Fruit fly (Drosophila melanogaster) whole organism, embryonic: Measurements from ENCODE around the gene Ptpmeg2.
A peak's percentile ranks its signal among the peaks of the same experiment; 100 is the strongest.

ENCODE experiments used
- Bdp1 ChIP-seq: fragments of 200-800 bp; sonication (Bioruptor generic); optimal IDR thresholded peaks from 3 replicates; lab custom pipeline; 2016; ENCODE audit warnings: missing biosample characterization, missing genetic modification characterization
- CG10209 ChIP-seq: fragments of 200-800 bp; sonication (Bioruptor generic); optimal IDR thresholded peaks from 3 replicates; lab custom pipeline; 2017; ENCODE audit warnings: missing biosample characterization, mild to moderate bottlenecking, missing genetic modification characterization, missing genetic modification reagents
- CG10543 ChIP-seq: fragments of 200-800 bp; sonication (Bioruptor generic); optimal IDR thresholded peaks from 3 replicates; lab custom pipeline; 2017; ENCODE audit warnings: missing biosample characterization, mild to moderate bottlenecking, missing genetic modification characterization, moderate library complexity
- CG11456 ChIP-seq: fragments of 200-800 bp; sonication (Bioruptor generic); IDR thresholded peaks from 3 replicates; pipeline ENCODE4 v1.3.6; 2022; ENCODE audit warnings: missing biosample characterization, missing genetic modification characterization
- CG17359 ChIP-seq: fragments of 200-800 bp; sonication (Bioruptor generic); optimal IDR thresholded peaks from 3 replicates; lab custom pipeline; 2018; ENCODE audit warnings: missing biosample characterization, mild to moderate bottlenecking, missing genetic modification characterization, moderate library complexity
- CG18619 ChIP-seq: fragments of 200-800 bp; sonication (Bioruptor generic); optimal IDR thresholded peaks from 3 replicates; lab custom pipeline; 2017; ENCODE audit warnings: missing biosample characterization, mild to moderate bottlenecking, missing genetic modification characterization
- CG2116 ChIP-seq: fragments of 200-800 bp; sonication (Bioruptor generic); optimal IDR thresholded peaks from 3 replicates; lab custom pipeline; 2018; ENCODE audit warnings: missing biosample characterization, mild to moderate bottlenecking, missing genetic modification characterization
- CG3065 ChIP-seq: fragments of 200-800 bp; sonication (Bioruptor generic); optimal IDR thresholded peaks from 2 replicates; lab custom pipeline; 2016; ENCODE audit warnings: missing biosample characterization, missing genetic modification characterization
- CG31388 ChIP-seq: fragments of 200-800 bp; sonication (Bioruptor generic); optimal IDR thresholded peaks from 2 replicates; lab custom pipeline; 2016; ENCODE audit warnings: missing biosample characterization, missing genetic modification characterization
- CG32532 ChIP-seq: fragments of 200-800 bp; sonication (Bioruptor generic); IDR thresholded peaks from 2 replicates; pipeline ENCODE4 v1.3.6; 2022; ENCODE audit warnings: missing biosample characterization, missing genetic modification characterization
- CG3726 ChIP-seq: fragments of 200-800 bp; sonication (Bioruptor generic); IDR thresholded peaks from 3 replicates; pipeline ENCODE4, ENCODE4 v1.3.6; 2022; ENCODE audit warnings: missing biosample characterization, missing genetic modification characterization
- CG42726 ChIP-seq: fragments of 200-800 bp; sonication (Bioruptor generic); IDR thresholded peaks from 2 replicates; pipeline ENCODE4 v1.3.6; 2022; ENCODE audit warnings: missing biosample characterization, missing genetic modification characterization; ENCODE audit not compliant: partially characterized antibody
- CG4707 ChIP-seq: fragments of 200-800 bp; sonication (Bioruptor generic); optimal IDR thresholded peaks from 2 replicates; lab custom pipeline; 2018; ENCODE audit warnings: missing biosample characterization, mild to moderate bottlenecking, missing genetic modification characterization, moderate library complexity
- CG6254 ChIP-seq: fragments of 200-800 bp; sonication (Bioruptor generic); optimal IDR thresholded peaks from 3 replicates; lab custom pipeline; 2017; ENCODE audit warnings: mild to moderate bottlenecking, missing biosample characterization, missing genetic modification reagents, missing genetic modification characterization
- CG7271 ChIP-seq: fragments of 200-800 bp; sonication (Bioruptor generic); optimal IDR thresholded peaks from 2 replicates; lab custom pipeline; 2018; ENCODE audit warnings: missing biosample characterization, mild to moderate bottlenecking, missing genetic modification characterization, moderate library complexity
- CG7372 ChIP-seq: fragments of 200-800 bp; sonication (Bioruptor generic); IDR thresholded peaks from 2 replicates; pipeline ENCODE4 v1.3.6; 2022; ENCODE audit warnings: missing biosample characterization, missing genetic modification characterization
- CG8478 ChIP-seq: fragments of >200 bp; optimal IDR thresholded peaks from 2 replicates; lab custom pipeline; 2018
- CG9932 ChIP-seq: fragments of 200-800 bp; sonication (Bioruptor generic); IDR thresholded peaks from 2 replicates; pipeline ENCODE4 v1.3.6; 2022; ENCODE audit warnings: missing biosample characterization, missing genetic modification characterization
- Camta ChIP-seq: fragments of 200-800 bp; sonication (Bioruptor generic); optimal IDR thresholded peaks from 2 replicates; lab custom pipeline; 2016; ENCODE audit warnings: missing biosample characterization, missing genetic modification characterization
- Dfd ChIP-seq, 2 experiments: fragments of >200 bp; optimal IDR thresholded peaks; 2 replicates each; lab custom pipeline; 2017; ENCODE audit warnings: missing biosample characterization in 2 of 2, missing genetic modification characterization in 2 of 2
- Dip2 ChIP-seq: fragments of 200-800 bp; sonication (Bioruptor generic); IDR thresholded peaks from 2 replicates; pipeline ENCODE4 v1.3.6; 2022; ENCODE audit warnings: missing biosample characterization, missing genetic modification characterization
- HLH54F ChIP-seq: fragments of 200-800 bp; sonication (Bioruptor generic); optimal IDR thresholded peaks from 3 replicates; lab custom pipeline; 2016; ENCODE audit warnings: missing biosample characterization, missing genetic modification characterization
- HmgD ChIP-seq: fragments of 200-800 bp; sonication (Bioruptor generic); optimal IDR thresholded peaks from 3 replicates; lab custom pipeline; 2016; ENCODE audit warnings: missing biosample characterization, missing genetic modification characterization
- Hmr ChIP-seq: fragments of 200-800 bp; sonication (Bioruptor generic); optimal IDR thresholded peaks from 3 replicates; lab custom pipeline; 2017; ENCODE audit warnings: mild to moderate bottlenecking, missing biosample characterization, missing genetic modification reagents, missing genetic modification characterization
- Kr ChIP-seq: fragments of 200-800 bp; sonication (Bioruptor generic); optimal IDR thresholded peaks from 2 replicates; lab custom pipeline; 2017; ENCODE audit warnings: missing biosample characterization, mild to moderate bottlenecking, missing genetic modification characterization
- MESR4 ChIP-seq: fragments of 200-800 bp; sonication (Bioruptor generic); optimal IDR thresholded peaks from 2 replicates; lab custom pipeline; 2018; ENCODE audit warnings: missing biosample characterization, mild to moderate bottlenecking, missing genetic modification characterization, moderate library complexity
- Mad ChIP-seq: fragments of 200-800 bp; sonication (Bioruptor generic); optimal IDR thresholded peaks from 2 replicates; lab custom pipeline; 2016; ENCODE audit warnings: missing biosample characterization, missing genetic modification characterization
- NC2α ChIP-seq: fragments of 200-800 bp; sonication (Bioruptor generic); optimal IDR thresholded peaks from 2 replicates; lab custom pipeline; 2016; ENCODE audit warnings: missing biosample characterization, missing genetic modification characterization
- Neu2 ChIP-seq: fragments of 200-800 bp; sonication (Bioruptor generic); optimal IDR thresholded peaks from 3 replicates; lab custom pipeline; 2016; ENCODE audit warnings: missing biosample characterization, missing genetic modification characterization, borderline replicate concordance
- Sox100B ChIP-seq: fragments of 200-800 bp; sonication (Bioruptor generic); optimal IDR thresholded peaks from 3 replicates; lab custom pipeline; 2018; ENCODE audit warnings: missing biosample characterization, mild to moderate bottlenecking, missing genetic modification characterization
- Spps ChIP-seq: fragments of 200-800 bp; sonication (Bioruptor generic); optimal IDR thresholded peaks from 2 replicates; lab custom pipeline; 2018; ENCODE audit warnings: missing biosample characterization, mild to moderate bottlenecking, missing genetic modification characterization
- al ChIP-seq: fragments of 200-800 bp; sonication (Bioruptor generic); IDR thresholded peaks from 2 replicates; pipeline ENCODE4 v1.3.6; 2022; ENCODE audit warnings: missing biosample characterization, missing genetic modification characterization
- ara ChIP-seq: fragments of 200-800 bp; sonication (Bioruptor generic); IDR thresholded peaks from 2 replicates; pipeline ENCODE4 v1.3.6; 2022; ENCODE audit warnings: missing biosample characterization, missing genetic modification characterization
- croc ChIP-seq: fragments of 200-800 bp; sonication (Bioruptor generic); conservative IDR thresholded peaks from 3 replicates; pipeline ENCODE4 v1.3.6; 2022; ENCODE audit warnings: missing biosample characterization, missing genetic modification characterization
- crol ChIP-seq: fragments of 200-800 bp; sonication (Bioruptor generic); IDR thresholded peaks from 2 replicates; pipeline ENCODE4 v1.3.6; 2022; ENCODE audit warnings: missing biosample characterization, missing genetic modification characterization
- danr ChIP-seq: fragments of 200-800 bp; sonication (Bioruptor generic); IDR thresholded peaks from 2 replicates; pipeline ENCODE4 v1.3.6; 2022; ENCODE audit warnings: missing biosample characterization, missing genetic modification characterization
- dysf ChIP-seq: fragments of 200-800 bp; sonication (Bioruptor generic); IDR thresholded peaks from 3 replicates; pipeline ENCODE4 v1.3.6; 2022; ENCODE audit warnings: missing biosample characterization, missing genetic modification characterization
- fu2 ChIP-seq: fragments of 200-800 bp; sonication (Bioruptor generic); optimal IDR thresholded peaks from 2 replicates; lab custom pipeline; 2016; ENCODE audit warnings: missing biosample characterization, missing genetic modification characterization
- gro ChIP-seq: fragments of 200-800 bp; sonication (Bioruptor generic); optimal IDR thresholded peaks from 2 replicates; lab custom pipeline; 2016; ENCODE audit warnings: missing biosample characterization, missing genetic modification characterization
- ind ChIP-seq: fragments of 200-800 bp; sonication (Bioruptor generic); optimal IDR thresholded peaks from 3 replicates; lab custom pipeline; 2016; ENCODE audit warnings: missing biosample characterization, missing genetic modification characterization
- jumu ChIP-seq: fragments of 200-800 bp; sonication (Bioruptor generic); optimal IDR thresholded peaks from 3 replicates; lab custom pipeline; 2016; ENCODE audit warnings: missing biosample characterization, missing genetic modification characterization
- lmd ChIP-seq: fragments of 200-800 bp; sonication (Bioruptor generic); IDR thresholded peaks from 2 replicates; pipeline ENCODE4 v1.3.6; 2022; ENCODE audit warnings: missing biosample characterization, missing genetic modification characterization
- lola ChIP-seq, 3 experiments: fragments of >200 bp in 2 of 3; fragments of 200-800 bp in 1 of 3; sonication (Bioruptor generic) in 1 of 3; optimal IDR thresholded peaks; 2 replicates each; lab custom pipeline; 2017 to 2019; ENCODE audit warnings: missing biosample characterization in 3 of 3, missing genetic modification characterization in 3 of 3, mild to moderate bottlenecking in 1 of 3, moderate library complexity in 1 of 3
- nom ChIP-seq: fragments of 200-800 bp; sonication (Bioruptor generic); optimal IDR thresholded peaks from 2 replicates; lab custom pipeline; 2017; ENCODE audit warnings: missing biosample characterization, missing genetic modification characterization, mild to moderate bottlenecking, moderate library complexity, missing genetic modification reagents
- pb ChIP-seq: fragments of 200-800 bp; sonication (Bioruptor generic); optimal IDR thresholded peaks from 3 replicates; lab custom pipeline; 2016; ENCODE audit warnings: missing biosample characterization, missing genetic modification characterization
- pita ChIP-seq: fragments of 200-800 bp; sonication (Bioruptor generic); optimal IDR thresholded peaks from 2 replicates; lab custom pipeline; 2017; ENCODE audit warnings: missing biosample characterization, mild to moderate bottlenecking, missing genetic modification characterization
- row ChIP-seq: fragments of 200-800 bp; sonication (Bioruptor generic); IDR thresholded peaks from 3 replicates; pipeline ENCODE4 v1.3.6; 2022; ENCODE audit warnings: missing biosample characterization, missing genetic modification characterization
- sens ChIP-seq: fragments of 200-800 bp; sonication (Bioruptor generic); peaks from one replicate; lab custom pipeline; 2016; ENCODE audit warnings: missing biosample characterization, missing genetic modification characterization
- sna ChIP-seq: fragments of 200-800 bp; sonication (Bioruptor generic); IDR thresholded peaks from 2 replicates; pipeline ENCODE4 v1.3.6; 2022; ENCODE audit warnings: missing biosample characterization, missing genetic modification characterization; ENCODE audit not compliant: partially characterized antibody
- ttk ChIP-seq: fragments of 200-800 bp; sonication (Bioruptor generic); IDR thresholded peaks from 2 replicates; pipeline ENCODE4 v2.1.2; 2022; ENCODE audit warnings: missing biosample characterization, missing genetic modification characterization
- vfl ChIP-seq: fragments of 200-800 bp; sonication (Bioruptor generic); optimal IDR thresholded peaks from 2 replicates; lab custom pipeline; 2016; ENCODE audit warnings: missing biosample characterization, missing genetic modification characterization
- wor ChIP-seq: fragments of 200-800 bp; sonication (Bioruptor generic); IDR thresholded peaks from 2 replicates; pipeline ENCODE4 v1.3.6; 2022; ENCODE audit warnings: missing biosample characterization, missing genetic modification characterization

Gene Ptpmeg2

DNA sequence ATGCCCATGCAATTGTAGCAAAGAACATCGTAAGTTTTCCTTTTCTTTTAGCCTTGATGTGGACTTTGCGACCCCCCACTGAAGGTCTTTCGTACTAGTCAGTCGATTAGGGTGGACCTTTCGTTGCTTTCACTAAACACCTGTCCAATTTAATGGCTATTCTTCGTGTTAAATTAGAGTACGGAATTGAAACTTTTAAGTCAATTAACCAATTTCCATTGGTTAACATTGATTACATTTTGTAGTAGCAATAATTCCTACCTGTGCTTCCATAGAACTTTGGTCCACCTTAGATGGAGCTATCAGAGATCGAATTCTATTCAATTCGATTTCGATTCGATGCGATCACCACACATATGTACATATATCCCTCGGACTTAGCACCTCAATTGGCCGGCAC lies 5.5 kb upstream of the Ptpmeg2 start (continued):
- TF ChIP-seq dysf (GFP tag; lab: Robert Waterston, UW) (0 out of 3 replicates have a peak, but pooled peaks have one; percentile 45), CG17359 (peak; percentile 75), ind (GFP tag; lab: Kevin White, UChicago) (peak; percentile 41), fu2 (peak; percentile 22), CG10209 (GFP tag; lab: Kevin White, UChicago) (peak; percentile 55), Spps (tag; lab: Kevin White, UChicago) (peak; percentile 6), CG6254 (GFP tag; lab: Kevin White, UChicago) (peak; percentile 52), jumu (GFP tag; lab: Kevin White, UChicago) (no peak), CG7372 (GFP tag; lab: Robert Waterston, UW) (no peak), lola (GFP tag; optimal IDR thresholded peaks at IDR 0.05; lab: Kevin White, UChicago) (peak in 1 of 3 experiments; percentile 31), danr (GFP tag; lab: Robert Waterston, UW) (no peak), CG9932 (no peak), MESR4 (GFP tag; lab: Kevin White, UChicago) (no peak), CG4707 (no peak), CG32532 (GFP tag; lab: Robert Waterston, UW) (peak; percentile 41; the same call in 1 of the 2 replicates), CG31388 (no peak), ttk (GFP tag; lab: Robert Waterston, UW) (no peak), Kr (GFP tag; lab: Kevin White, UChicago) (no peak), Dfd (GFP tag; optimal IDR thresholded peaks at IDR 0.05; lab: Kevin White, UChicago) (no peak), al (GFP tag; lab: Robert Waterston, UW) (0 out of 2 replicates have a peak, but pooled peaks have one; percentile 12), croc (no peak), pb (no peak), CG8478 (lab: Kevin White, UChicago) (no peak), HmgD (GFP tag; lab: Kevin White, UChicago) (no peak), CG42726 (GFP tag; lab: Robert Waterston, UW) (no peak), NC2α (GFP tag; lab: Kevin White, UChicago) (no peak), row (GFP tag; lab: Robert Waterston, UW) (peak; percentile 66), CG3726 (no peak), pita (GFP tag; lab: Kevin White, UChicago) (no peak), gro (no peak), Bdp1 (GFP tag; lab: Kevin White, UChicago) (no peak), Sox100B (GFP tag; lab: Kevin White, UChicago) (no peak), Hmr (GFP tag; lab: Kevin White, UChicago) (no peak), Camta (GFP tag; lab: Kevin White, UChicago) (no peak), ara (0 out of 2 replicates have a peak, but pooled peaks have one; percentile 17), sens (GFP tag; lab: Kevin White, UChicago) (peak; percentile 82), Dip2 (GFP tag; lab: Robert Waterston, UW) (no peak), Mad (no peak), wor (GFP tag; lab: Robert Waterston, UW) (peak; percentile 30; the same call in 1 of the 2 replicates), HLH54F (GFP tag; lab: Kevin White, UChicago) (peak; percentile 11), sna (GFP tag; lab: Robert Waterston, UW) (no peak), vfl (GFP tag; lab: Kevin White, UChicago) (no peak), CG3065 (GFP tag; lab: Kevin White, UChicago) (no peak), CG2116 (GFP tag; lab: Kevin White, UChicago) (no peak), crol (GFP tag; lab: Robert Waterston, UW) (no peak), nom (GFP tag; lab: Kevin White, UChicago) (no peak), lmd (GFP tag; lab: Robert Waterston, UW) (peak; percentile 22; the same call in 1 of the 2 replicates), CG18619 (GFP tag; lab: Kevin White, UChicago) (peak; percentile 25), CG10543 (GFP tag; lab: Kevin White, UChicago) (no peak), Neu2 (GFP tag; lab: Kevin White, UChicago) (no peak), CG11456 (GFP tag; lab: Robert Waterston, UW) (no peak), CG7271 (no peak)
